Fruit fly (Drosophila melanogaster) Kc167 (cell line): ENCODE data around the gene CG8066.

Experiments
- Myc ChIP-seq: fragments of >200 bp; optimal IDR thresholded peaks from 2 replicates; lab custom pipeline; 2017; ENCODE audit warnings: missing external identifiers
- Sin3A ChIP-seq: fragments of >200 bp; optimal IDR thresholded peaks from 2 replicates; lab custom pipeline; 2018; ENCODE audit warnings: missing external identifiers
- h ChIP-seq: fragments of >200 bp; optimal IDR thresholded peaks from 3 replicates; lab custom pipeline; 2018; ENCODE audit warnings: missing external identifiers
- insv ChIP-seq: fragments of >200 bp; optimal IDR thresholded peaks from 3 replicates; lab custom pipeline; 2018; ENCODE audit warnings: missing external identifiers
- psq ChIP-seq: fragments of >200 bp; optimal IDR thresholded peaks from 2 replicates; lab custom pipeline; 2017; ENCODE audit warnings: missing external identifiers
- ttk ChIP-seq: sonication (Bioruptor generic); optimal IDR thresholded peaks from 2 replicates; lab custom pipeline; 2017; ENCODE audit warnings: missing external identifiers

The CG8066 gene

DNA sequence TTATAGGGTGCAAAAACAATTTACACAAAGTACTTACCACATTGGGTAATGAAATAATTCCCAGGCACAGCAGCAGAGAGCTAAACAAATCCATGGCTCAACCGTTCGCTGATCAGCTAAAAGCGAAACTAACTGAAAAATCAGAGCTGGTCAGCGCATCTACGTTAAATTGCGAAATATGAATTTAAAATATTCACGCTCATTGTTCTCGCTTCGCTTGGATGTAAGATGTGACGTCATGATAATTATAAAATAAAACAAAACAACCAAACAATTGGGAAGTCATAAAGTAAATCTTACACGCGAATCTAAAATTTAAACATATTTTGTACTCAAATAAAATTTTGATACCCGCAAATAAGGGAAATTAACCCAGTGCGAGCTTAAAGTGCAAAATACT lies 8.7 kb downstream of the CG8066 start, which contains the start of gene CG14854:
CG14854 (minus strand) TSS at position 101 of the 400 bp plus-strand sequence.
- TF ChIP-seq Sin3A (lab: Kevin White, UChicago), result no peak
- no peak for TF ChIP-seq ttk (lab: Kevin White, UChicago)
- no peak for TF ChIP-seq insv (lab: Kevin White, UChicago)
- TF ChIP-seq psq (lab: Kevin White, UChicago), result no peak
- no peak for TF ChIP-seq Myc (lab: Kevin White, UChicago)
- no peak for TF ChIP-seq h (lab: Kevin White, UChicago)

DNA sequence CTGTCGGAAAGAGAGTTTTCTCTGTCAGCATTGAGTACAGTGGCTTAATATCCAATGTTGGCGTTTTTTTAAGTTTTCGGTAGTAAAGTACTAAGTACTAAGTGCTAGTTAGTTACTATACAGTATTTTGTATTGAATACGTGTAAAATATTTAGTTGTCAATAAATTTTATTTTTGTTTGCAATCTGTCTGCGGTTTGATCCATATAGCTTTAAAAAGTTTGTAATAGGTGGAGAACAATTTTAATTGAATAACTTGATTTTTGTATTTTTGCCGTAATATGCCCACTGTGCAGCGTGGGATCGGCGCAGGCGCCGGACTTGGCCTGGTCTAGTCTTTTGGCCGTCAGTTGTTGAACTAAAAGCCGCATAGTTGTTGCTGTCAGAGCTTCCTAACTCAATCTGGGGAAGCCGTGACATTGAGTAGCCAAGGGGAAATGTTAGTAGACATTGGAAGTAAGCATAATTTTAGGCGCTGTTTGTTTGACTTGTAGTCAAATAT lies 10.2 kb downstream of the CG8066 start:
- TF ChIP-seq ttk (lab: Kevin White, UChicago) (no peak), Sin3A (lab: Kevin White, UChicago) (no peak), insv (lab: Kevin White, UChicago) (no peak), Myc (lab: Kevin White, UChicago) (no peak), psq (lab: Kevin White, UChicago) (no peak), h (lab: Kevin White, UChicago) (no peak)

DNA sequence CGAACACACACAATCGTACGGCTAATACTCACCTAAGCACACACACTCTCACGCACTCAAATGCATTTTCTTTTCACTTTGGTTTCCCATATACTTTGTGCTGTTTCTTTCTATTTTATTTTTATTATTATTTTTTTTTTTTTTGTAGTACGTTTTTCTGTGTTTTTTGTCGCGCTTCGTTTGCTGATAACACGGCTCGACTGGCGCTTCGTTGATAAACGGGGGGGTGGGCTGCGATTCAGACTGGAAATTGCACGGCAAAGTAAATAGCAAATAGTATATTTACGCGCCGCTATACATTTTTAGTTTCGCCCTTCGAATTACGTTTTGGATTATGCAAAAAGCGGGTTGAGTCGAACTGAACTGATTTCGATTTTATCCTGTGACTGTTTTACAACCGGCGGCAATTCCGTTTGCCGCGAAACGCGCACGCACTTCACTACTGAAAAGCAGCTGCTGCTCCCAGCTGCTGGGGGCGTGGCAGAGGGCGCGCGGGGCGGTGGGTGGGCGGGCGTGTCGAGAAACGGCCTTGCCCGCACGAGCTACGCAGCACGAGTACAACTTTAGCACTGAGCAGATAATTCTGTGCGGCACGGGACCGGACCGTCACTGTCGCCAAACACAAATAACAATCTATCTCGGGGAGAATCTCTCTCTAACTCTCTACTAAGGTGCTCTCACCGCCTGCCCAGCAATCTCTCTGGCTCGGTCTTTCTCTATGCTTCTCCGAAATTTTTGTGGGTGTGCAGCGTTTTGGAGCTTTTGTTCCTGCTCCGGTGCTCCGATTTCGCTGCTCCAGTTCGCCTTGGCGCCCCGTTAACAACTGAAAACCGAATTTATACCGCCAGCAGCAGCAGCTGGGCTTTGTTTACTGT lies 10.9 kb downstream of the CG8066 start, which contains the start of gene Pde6:
Pde6 (minus strand) TSS at position 825 of the 875 bp plus-strand sequence.
- no peak for TF ChIP-seq insv (lab: Kevin White, UChicago)
- no peak for TF ChIP-seq h (lab: Kevin White, UChicago)
- TF ChIP-seq Sin3A (lab: Kevin White, UChicago), result no peak
- no peak for TF ChIP-seq Myc (lab: Kevin White, UChicago)
- no peak for TF ChIP-seq ttk (lab: Kevin White, UChicago)
- no peak for TF ChIP-seq psq (lab: Kevin White, UChicago)

DNA sequence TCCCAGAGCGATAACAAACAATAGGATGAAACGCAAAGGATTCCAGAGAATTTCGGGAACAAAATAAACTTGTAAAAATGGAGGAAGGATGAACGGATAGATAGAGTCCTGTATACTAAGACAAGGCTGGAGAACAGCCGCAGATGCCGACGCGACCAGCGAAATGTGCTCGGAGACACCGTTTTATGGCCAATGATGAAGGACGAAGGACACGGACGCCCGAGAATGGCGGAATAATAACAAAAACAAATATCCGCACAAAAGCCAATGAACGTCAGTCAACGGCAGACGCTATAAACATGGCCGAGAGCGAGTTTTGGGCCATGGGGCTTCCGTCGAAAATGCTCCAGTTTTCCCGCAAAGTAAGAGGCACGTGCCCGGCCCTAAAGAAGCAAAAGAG lies 13.6 kb downstream of the CG8066 start:
- TF ChIP-seq h (lab: Kevin White, UChicago), result no peak
- no peak for TF ChIP-seq ttk (lab: Kevin White, UChicago)
- TF ChIP-seq Myc (lab: Kevin White, UChicago), result no peak
- TF ChIP-seq Sin3A (lab: Kevin White, UChicago), result no peak
- TF ChIP-seq insv (lab: Kevin White, UChicago), result no peak
- no peak for TF ChIP-seq psq (lab: Kevin White, UChicago)

DNA sequence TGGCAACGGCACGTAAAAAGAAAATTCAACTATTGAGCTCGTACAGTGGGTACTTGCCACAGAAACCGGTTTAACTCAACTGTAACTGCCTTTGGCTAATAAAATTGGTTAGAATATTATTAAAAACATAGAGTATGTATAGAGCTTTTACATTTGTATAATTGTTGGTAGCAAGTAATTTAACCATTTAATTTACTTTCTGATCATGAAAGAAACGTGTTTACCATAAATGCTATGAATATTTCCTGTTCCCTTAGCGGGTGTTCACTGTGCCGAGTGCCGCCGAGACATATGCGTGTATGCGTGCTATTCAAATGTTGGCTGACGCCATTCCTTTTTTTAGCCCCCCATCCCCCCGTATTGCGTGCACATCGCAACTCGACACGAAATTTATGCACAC lies 19.9 kb downstream of the CG8066 start:
- TF ChIP-seq ttk (lab: Kevin White, UChicago) (no peak), Myc (lab: Kevin White, UChicago) (no peak), h (lab: Kevin White, UChicago) (no peak), psq (lab: Kevin White, UChicago) (no peak), Sin3A (lab: Kevin White, UChicago) (no peak), insv (lab: Kevin White, UChicago) (no peak)

DNA sequence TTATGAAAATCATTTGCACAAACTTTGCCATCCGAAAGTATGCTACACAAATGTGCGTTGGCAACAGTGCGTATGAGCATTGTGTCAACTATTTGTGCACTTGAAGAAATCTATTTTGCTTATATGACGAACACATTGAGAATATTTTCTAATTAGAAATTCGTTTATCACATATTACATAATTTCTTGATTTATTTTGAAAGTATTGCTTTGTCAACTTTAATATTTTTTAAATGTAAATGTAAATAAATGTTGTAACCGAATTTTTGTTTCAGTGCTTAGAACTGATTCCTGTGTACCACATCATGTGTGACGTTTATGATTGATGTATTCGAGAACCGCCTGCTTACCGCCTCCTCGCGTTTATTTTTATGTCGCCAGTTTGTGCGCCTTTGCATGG lies 26.6 kb downstream of the CG8066 start:
- TF ChIP-seq Myc (lab: Kevin White, UChicago) (no peak), Sin3A (lab: Kevin White, UChicago) (no peak), h (lab: Kevin White, UChicago) (no peak), psq (lab: Kevin White, UChicago) (no peak), insv (lab: Kevin White, UChicago) (no peak), ttk (lab: Kevin White, UChicago) (no peak)

DNA sequence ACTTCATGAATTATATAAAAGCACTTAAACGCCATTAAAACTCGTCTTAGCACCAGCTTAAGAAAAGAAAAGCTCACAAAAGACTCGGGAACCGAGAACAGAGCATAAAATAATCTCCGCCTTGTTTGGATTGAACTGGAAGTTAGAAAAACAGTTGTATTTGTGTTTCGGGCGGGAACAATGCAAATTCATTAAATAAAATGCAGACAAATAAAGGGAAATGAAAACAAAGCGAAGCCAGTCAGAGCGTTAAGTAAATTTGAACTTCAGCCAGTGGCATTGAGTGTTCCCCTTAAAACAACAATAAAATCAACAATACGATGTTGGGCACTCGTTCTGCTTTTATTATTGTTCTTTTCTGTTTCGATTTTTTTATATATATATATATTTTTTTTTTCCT lies 42.0 kb downstream of the CG8066 start:
- TF ChIP-seq h (lab: Kevin White, UChicago) (no peak), Sin3A (lab: Kevin White, UChicago) (no peak)

DNA sequence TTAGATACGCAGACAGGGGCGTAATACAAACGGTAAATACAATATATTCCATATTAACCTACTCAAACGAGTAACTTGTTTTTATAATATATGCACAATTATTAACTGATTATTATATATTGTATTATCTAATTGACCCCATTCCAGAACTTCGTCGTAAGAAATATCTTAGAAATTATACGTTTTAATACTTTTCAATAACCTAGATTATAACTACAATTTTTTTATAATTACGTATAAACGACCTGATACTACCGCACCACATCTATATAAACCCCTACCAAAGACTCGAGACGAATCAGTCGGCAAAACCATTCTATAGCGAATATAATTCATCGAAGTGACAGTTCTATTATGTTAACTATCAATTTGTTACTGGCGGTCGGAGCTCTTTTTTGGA lies 47.9 kb downstream of the CG8066 start, which contains the start of gene Cyp313a1:
Cyp313a1 (plus strand) TSS at position 301 of the 400 bp plus-strand sequence.
- TF ChIP-seq h (lab: Kevin White, UChicago), result no peak
- TF ChIP-seq psq (lab: Kevin White, UChicago), result no peak
- TF ChIP-seq Myc (lab: Kevin White, UChicago), result no peak
- TF ChIP-seq insv (lab: Kevin White, UChicago), result no peak
- no peak for TF ChIP-seq Sin3A (lab: Kevin White, UChicago)
- TF ChIP-seq ttk (lab: Kevin White, UChicago), result no peak
